Worm (Caenorhabditis elegans) whole organism, L1 larva: Measurements from ENCODE around the gene wht-4.

Source experiments
- C04F5.9 ChIP-seq: sonication (generic microtip); optimal IDR thresholded peaks from 2 replicates; lab custom pipeline; 2016; ENCODE audit warnings: missing genetic modification characterization, missing compliant biosample characterization
- C16A3.4 ChIP-seq: fragments of 150-350 bp; optimal IDR thresholded peaks from 2 replicates; lab custom pipeline; 2014; ENCODE audit warnings: missing biosample characterization, missing genetic modification characterization
- F16B12.6 ChIP-seq: fragments of 150-350 bp; optimal IDR thresholded peaks from 2 replicates; lab custom pipeline; 2014; ENCODE audit warnings: missing biosample characterization, missing genetic modification characterization
- alr-1 ChIP-seq: fragments of 200-800 bp; sonication (Bioruptor generic); optimal IDR thresholded peaks from 2 replicates; lab custom pipeline; 2018; ENCODE audit warnings: borderline replicate concordance, mild to moderate bottlenecking, missing genetic modification characterization, missing compliant biosample characterization
- ama-1 ChIP-seq: fragments of 150-350 bp; optimal IDR thresholded peaks from 2 replicates; lab custom pipeline; 2014
- ceh-8 ChIP-seq: fragments of 200-800 bp; sonication (Bioruptor generic); optimal IDR thresholded peaks from 2 replicates; lab custom pipeline; 2018; ENCODE audit warnings: mild to moderate bottlenecking, missing genetic modification characterization, moderate library complexity, missing compliant biosample characterization
- ceh-88 ChIP-seq: fragments of 200-800 bp; sonication (Bioruptor generic); IDR thresholded peaks from 2 replicates; pipeline ENCODE4 v1.3.6; 2022; ENCODE audit warnings: missing genetic modification characterization, missing compliant biosample characterization
- ces-1 ChIP-seq: fragments of 150-350 bp; optimal IDR thresholded peaks from 2 replicates; lab custom pipeline; 2014; ENCODE audit warnings: missing biosample characterization, missing genetic modification reagents, missing genetic modification characterization
- efl-1 ChIP-seq, 4 experiments: fragments of 150-350 bp; optimal IDR thresholded peaks in 3 of 4; peaks in 1 of 4; 1 replicate in 1 of 4; 2 replicates in 3 of 4; lab custom pipeline; 2014; ENCODE audit warnings: missing biosample characterization in 2 of 4, missing genetic modification characterization in 2 of 4, missing genetic modification reagents in 2 of 4
- efl-3 ChIP-seq: fragments of 200-800 bp; sonication (Bioruptor generic); optimal IDR thresholded peaks from 2 replicates; lab custom pipeline; 2018; ENCODE audit warnings: mild to moderate bottlenecking, missing genetic modification characterization, missing compliant biosample characterization
- egl-13 ChIP-seq: sonication (generic microtip); optimal IDR thresholded peaks from 2 replicates; lab custom pipeline; 2016; ENCODE audit warnings: missing genotype, missing genetic modification reagents, missing genetic modification characterization, missing compliant biosample characterization
- elt-2 ChIP-seq: sonication (generic microtip); optimal IDR thresholded peaks from 2 replicates; lab custom pipeline; 2016; ENCODE audit warnings: missing genetic modification characterization, mild to moderate bottlenecking, inconsistent platforms, missing compliant biosample characterization, missing genetic modification reagents
- ets-5 ChIP-seq: fragments of 200-800 bp; sonication (Bioruptor generic); IDR thresholded peaks from 2 replicates; pipeline ENCODE4 v1.3.6; 2022; ENCODE audit warnings: missing genetic modification characterization, missing compliant biosample characterization
- fkh-10 ChIP-seq: sonication (generic microtip); optimal IDR thresholded peaks from 2 replicates; lab custom pipeline; 2017; ENCODE audit warnings: missing biosample characterization, missing genetic modification reagents, missing genetic modification characterization
- fkh-4 ChIP-seq: sonication (generic microtip); optimal IDR thresholded peaks from 2 replicates; lab custom pipeline; 2016; ENCODE audit warnings: missing compliant biosample characterization, missing genetic modification characterization, borderline replicate concordance
- fos-1 ChIP-seq: fragments of 150-350 bp; optimal IDR thresholded peaks from 2 replicates; lab custom pipeline; 2014; ENCODE audit warnings: missing biosample characterization, missing genetic modification characterization
- hlh-17 ChIP-seq: fragments of 200-800 bp; sonication (Bioruptor generic); optimal IDR thresholded peaks from 2 replicates; lab custom pipeline; 2018; ENCODE audit warnings: missing genetic modification characterization, mild to moderate bottlenecking, missing compliant biosample characterization, moderate library complexity, borderline replicate concordance
- hlh-4 ChIP-seq: sonication (generic microtip); optimal IDR thresholded peaks from 2 replicates; lab custom pipeline; 2016; ENCODE audit warnings: mild to moderate bottlenecking, missing genetic modification characterization, missing compliant biosample characterization
- hpl-2 ChIP-seq: fragments of 150-350 bp; optimal IDR thresholded peaks from 2 replicates; lab custom pipeline; 2014; ENCODE audit warnings: missing biosample characterization, missing genetic modification reagents, missing genetic modification characterization
- jun-1 ChIP-seq: fragments of 150-350 bp; optimal IDR thresholded peaks from 2 replicates; lab custom pipeline; 2014; ENCODE audit warnings: missing biosample characterization, missing genetic modification reagents, missing genetic modification characterization
- lin-13 ChIP-seq: fragments of 150-350 bp; optimal IDR thresholded peaks from 2 replicates; lab custom pipeline; 2014; ENCODE audit warnings: missing biosample characterization, missing genetic modification reagents, missing genetic modification characterization
- lin-15B ChIP-seq: fragments of 150-350 bp; sonication (generic microtip); optimal IDR thresholded peaks from 3 replicates; lab custom pipeline; 2014; ENCODE audit warnings: missing biosample characterization, missing genetic modification characterization
- lin-35 ChIP-seq, 2 experiments: fragments of 150-350 bp; optimal IDR thresholded peaks; 2 replicates each; lab custom pipeline; 2014; ENCODE audit warnings: missing biosample characterization in 2 of 2, missing genetic modification characterization in 2 of 2, missing genetic modification reagents in 2 of 2
- lin-39 ChIP-seq: fragments of 150-350 bp; optimal IDR thresholded peaks from 2 replicates; lab custom pipeline; 2014; ENCODE audit warnings: missing biosample characterization, missing genetic modification reagents, missing genetic modification characterization
- mab-9 ChIP-seq: fragments of 200-800 bp; sonication (Bioruptor generic); IDR thresholded peaks from 2 replicates; pipeline ENCODE4 v1.3.6; 2022; ENCODE audit warnings: missing genetic modification reagents, missing genetic modification characterization, missing compliant biosample characterization
- nhr-11 ChIP-seq: fragments of 150-350 bp; optimal IDR thresholded peaks from 2 replicates; lab custom pipeline; 2014; ENCODE audit warnings: missing biosample characterization, missing genetic modification characterization
- nhr-19 ChIP-seq: fragments of 200-800 bp; sonication (Bioruptor generic); conservative IDR thresholded peaks from 2 replicates; pipeline ENCODE4 v1.3.6; 2022; ENCODE audit warnings: missing genetic modification characterization, missing compliant biosample characterization
- nhr-71 ChIP-seq: sonication (generic microtip); optimal IDR thresholded peaks from 2 replicates; lab custom pipeline; 2016; ENCODE audit warnings: mild to moderate bottlenecking, missing genetic modification characterization, moderate library complexity, missing compliant biosample characterization
- nhr-77 ChIP-seq: fragments of 150-350 bp; optimal IDR thresholded peaks from 2 replicates; lab custom pipeline; 2014; ENCODE audit warnings: missing biosample characterization, missing genetic modification characterization
- nhr-90 ChIP-seq: sonication (generic microtip); optimal IDR thresholded peaks from 2 replicates; lab custom pipeline; 2016; ENCODE audit warnings: mild to moderate bottlenecking, missing genetic modification characterization, missing compliant biosample characterization; ENCODE audit not compliant: poor library complexity
- pqm-1 ChIP-seq: sonication (generic microtip); optimal IDR thresholded peaks from 3 replicates; lab custom pipeline; 2017; ENCODE audit warnings: missing biosample characterization, missing genetic modification characterization
- rnt-1 ChIP-seq: sonication (generic microtip); optimal IDR thresholded peaks from 2 replicates; lab custom pipeline; 2016; ENCODE audit warnings: mild to moderate bottlenecking, missing genetic modification characterization, moderate library complexity, missing compliant biosample characterization
- sox-4 ChIP-seq: sonication (generic microtip); optimal IDR thresholded peaks from 2 replicates; lab custom pipeline; 2016; ENCODE audit warnings: missing genetic modification characterization, missing compliant biosample characterization
- sptf-1 ChIP-seq: fragments of 150-350 bp; optimal IDR thresholded peaks from 2 replicates; lab custom pipeline; 2014; ENCODE audit warnings: missing biosample characterization, missing genetic modification characterization
- tbx-2 ChIP-seq: sonication (generic microtip); optimal IDR thresholded peaks from 2 replicates; lab custom pipeline; 2016; ENCODE audit warnings: missing genetic modification characterization, missing compliant biosample characterization
- tlp-1 ChIP-seq: fragments of 150-350 bp; optimal IDR thresholded peaks from 2 replicates; lab custom pipeline; 2014; ENCODE audit warnings: missing biosample characterization, missing genetic modification characterization
- unc-130 ChIP-seq: fragments of 150-350 bp; optimal IDR thresholded peaks from 2 replicates; lab custom pipeline; 2017; ENCODE audit warnings: missing biosample characterization, missing genetic modification characterization, inconsistent platforms
- unc-30 ChIP-seq: sonication (generic microtip); optimal IDR thresholded peaks from 2 replicates; lab custom pipeline; 2017; ENCODE audit warnings: missing biosample characterization, missing genetic modification characterization
- unc-86 ChIP-seq: sonication (generic microtip); optimal IDR thresholded peaks from 2 replicates; lab custom pipeline; 2016; ENCODE audit warnings: missing genetic modification characterization, missing compliant biosample characterization
- unc-98 ChIP-seq: fragments of 200-800 bp; sonication (Bioruptor generic); IDR thresholded peaks from 2 replicates; pipeline ENCODE4 v1.3.6; 2022; ENCODE audit warnings: missing genetic modification characterization, missing compliant biosample characterization
- ztf-4 ChIP-seq: fragments of 150-350 bp; optimal IDR thresholded peaks from 2 replicates; lab custom pipeline; 2014; ENCODE audit warnings: missing biosample characterization, missing genetic modification characterization

wht-4 gene

DNA sequence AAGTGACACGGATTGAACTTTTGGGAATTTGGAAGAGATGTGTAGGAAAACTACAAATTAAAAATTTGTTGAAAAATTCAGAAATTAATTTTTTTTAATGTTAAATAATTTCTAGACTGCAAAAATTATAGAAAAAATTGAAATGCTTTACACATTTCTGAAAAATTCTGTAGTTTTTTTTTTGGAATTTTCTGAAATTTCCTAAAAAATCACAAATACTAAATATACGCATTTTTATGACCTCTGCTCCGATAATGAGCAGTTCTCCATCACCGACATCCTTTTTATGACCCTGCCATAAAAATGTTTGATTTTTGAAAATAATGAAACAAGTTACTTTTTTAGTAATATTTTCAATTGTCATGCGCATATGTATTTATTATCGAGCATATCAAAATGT is 34.0 kb upstream of the wht-4 start:
- TF ChIP-seq alr-1 (tag; lab: Kevin White, UChicago), result no peak
- no peak for TF ChIP-seq ces-1
- TF ChIP-seq unc-130 (tag; lab: Kevin White, UChicago), result no peak
- no peak for TF ChIP-seq ceh-8
- TF ChIP-seq ets-5 (GFP tag; lab: Robert Waterston, UW), result no peak
- no peak for TF ChIP-seq unc-98 (GFP tag; lab: Robert Waterston, UW)
- no peak for TF ChIP-seq unc-86 (tag; lab: Kevin White, UChicago)
- no peak for TF ChIP-seq lin-13 (GFP tag; lab: Kevin White, UChicago)
- no peak for TF ChIP-seq efl-3 (GFP tag; lab: Kevin White, UChicago)
- no peak for TF ChIP-seq egl-13 (tag; lab: Kevin White, UChicago)
- TF ChIP-seq nhr-19 (GFP tag; lab: Robert Waterston, UW), result no peak
- no peak for TF ChIP-seq lin-39 (tag; lab: Kevin White, UChicago)
- no peak for TF ChIP-seq nhr-77 (tag; lab: Kevin White, UChicago)
- TF ChIP-seq efl-1 (optimal IDR thresholded peaks at IDR 0.05; lab: Kevin White, UChicago), result no peak
- no peak for TF ChIP-seq efl-1 (GFP tag; optimal IDR thresholded peaks at IDR 0.05 in 1 of 2; lab: Kevin White, UChicago)
- no peak for TF ChIP-seq F16B12.6 (tag; lab: Kevin White, UChicago)
- TF ChIP-seq lin-15B (tag; lab: Kevin White, UChicago), result no peak

DNA sequence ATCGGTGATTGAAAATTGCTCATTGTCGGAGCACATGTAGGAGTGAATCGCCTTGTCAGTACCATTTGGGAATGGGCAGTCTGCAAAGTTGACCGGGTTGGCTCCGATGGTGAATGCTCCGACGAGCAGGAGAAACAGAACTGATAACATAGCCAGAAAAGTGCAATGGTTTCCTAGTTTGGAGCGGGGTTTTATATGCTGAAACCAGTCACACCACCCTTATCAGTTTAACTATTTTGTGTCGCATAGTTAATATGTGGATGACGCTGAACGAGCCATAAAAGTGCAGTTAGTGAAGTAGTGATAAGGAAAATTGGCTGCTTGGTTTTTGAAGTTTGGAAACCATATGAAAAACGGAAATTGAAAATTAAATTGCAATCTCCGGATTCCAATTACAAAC is 32.9 kb upstream of the wht-4 start, which contains the start of gene C17F4.7:
Gene C17F4.7, minus strand, starts transcription at position 180 of the 400 bp plus-strand sequence.
- TF ChIP-seq tbx-2 (tag; lab: Kevin White, UChicago) (no peak), elt-2 (peak; percentile 98), alr-1 (tag; lab: Kevin White, UChicago) (no peak), C04F5.9 (tag; lab: Kevin White, UChicago) (no peak), hpl-2 (no peak), jun-1 (tag; lab: Kevin White, UChicago) (peak; percentile 38), pqm-1 (tag; lab: Kevin White, UChicago) (peak; percentile 62), nhr-90 (tag; lab: Kevin White, UChicago) (peak; percentile 37), rnt-1 (tag; lab: Kevin White, UChicago) (no peak), sox-4 (tag; lab: Kevin White, UChicago) (no peak), tlp-1 (tag; lab: Kevin White, UChicago) (peak; percentile 69), mab-9 (GFP tag; lab: Robert Waterston, UW) (no peak), lin-35 (GFP tag; optimal IDR thresholded peaks at IDR 0.05; lab: Kevin White, UChicago) (peak in 1 of 2 experiments; percentile 34)

DNA sequence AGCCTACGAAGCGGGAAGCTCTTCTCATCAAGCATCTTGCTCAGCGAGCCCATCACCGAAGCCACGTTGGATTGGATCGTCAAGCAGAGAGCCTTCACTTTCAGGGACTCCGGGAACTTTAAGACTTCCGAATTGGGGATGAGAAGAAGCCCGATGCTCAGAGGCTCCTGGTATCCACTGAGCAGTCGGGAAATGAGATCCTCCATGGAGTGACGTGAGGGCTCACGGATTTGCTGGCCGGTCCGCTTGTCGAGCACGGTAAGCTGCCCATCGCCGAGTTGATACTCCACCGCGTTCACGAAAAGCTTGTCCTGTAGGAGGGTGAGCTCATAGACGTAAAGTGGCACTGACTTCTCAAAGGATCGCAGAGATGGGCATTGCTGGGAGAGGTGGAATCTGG is 31.2 kb upstream of the wht-4 start:
- TF ChIP-seq hlh-4 (tag; lab: Kevin White, UChicago), result no peak
- TF ChIP-seq unc-30 (tag; lab: Kevin White, UChicago), result no peak
- TF ChIP-seq sptf-1 (tag; lab: Kevin White, UChicago), result no peak
- no peak for TF ChIP-seq egl-13 (tag; lab: Kevin White, UChicago)
- TF ChIP-seq unc-98 (GFP tag; lab: Robert Waterston, UW), result no peak
- no peak for TF ChIP-seq fkh-10 (GFP tag; lab: Kevin White, UChicago)
- TF ChIP-seq nhr-11 (tag; lab: Kevin White, UChicago), result no peak
- TF ChIP-seq ceh-88, result no peak
- no peak for TF ChIP-seq fos-1 (tag; lab: Kevin White, UChicago)
- TF ChIP-seq hlh-17 (GFP tag; lab: Kevin White, UChicago), result no peak
- no peak for TF ChIP-seq fkh-4 (tag; lab: Kevin White, UChicago)
- TF ChIP-seq ztf-4, result no peak
- no peak for TF ChIP-seq ama-1 (lab: Kevin White, UChicago)
- no peak for TF ChIP-seq nhr-71
- TF ChIP-seq C16A3.4 (tag; lab: Kevin White, UChicago), result no peak
